Worm (Caenorhabditis elegans) whole organism, L2 larva: ENCODE measurements around the gene hpo-30.
A peak's percentile ranks its signal among the peaks of the same experiment; 100 is the strongest.

Source experiments
- C34F6.9 ChIP-seq: fragments of 150-350 bp; optimal IDR thresholded peaks from 2 replicates; lab custom pipeline; 2014; ENCODE audit warnings: missing biosample characterization, missing genetic modification characterization
- F13H6.1 ChIP-seq: sonication (generic microtip); optimal IDR thresholded peaks from 2 replicates; lab custom pipeline; 2016; ENCODE audit warnings: missing genetic modification characterization, missing compliant biosample characterization
- R02D3.7 ChIP-seq: fragments of 150-350 bp; optimal IDR thresholded peaks from 2 replicates; lab custom pipeline; 2014; ENCODE audit warnings: missing biosample characterization, missing genetic modification characterization
- Y55F3AM.14 ChIP-seq: fragments of 200-800 bp; sonication (Bioruptor generic); optimal IDR thresholded peaks from 2 replicates; lab custom pipeline; 2018; ENCODE audit warnings: mild to moderate bottlenecking, missing genetic modification characterization, missing compliant biosample characterization
- alr-1 ChIP-seq: fragments of 150-350 bp; optimal IDR thresholded peaks from 2 replicates; lab custom pipeline; 2014; ENCODE audit warnings: missing biosample characterization, missing genetic modification characterization
- aly-2 ChIP-seq: fragments of 150-350 bp; optimal IDR thresholded peaks from 2 replicates; lab custom pipeline; 2014; ENCODE audit warnings: missing biosample characterization, missing genetic modification characterization
- ama-1 ChIP-seq: fragments of 150-350 bp; optimal IDR thresholded peaks from 2 replicates; lab custom pipeline; 2018; ENCODE audit warnings: inconsistent platforms
- blmp-1 ChIP-seq: sonication (generic microtip); optimal IDR thresholded peaks from 2 replicates; lab custom pipeline; 2017; ENCODE audit warnings: missing genetic modification characterization, mild to moderate bottlenecking, missing compliant biosample characterization, antibody characterized with exemption, moderate library complexity; ENCODE audit not compliant: insufficient read depth
- ceh-16 ChIP-seq: fragments of 150-350 bp; optimal IDR thresholded peaks from 2 replicates; lab custom pipeline; 2014; ENCODE audit warnings: missing biosample characterization, missing genetic modification characterization
- ceh-82 ChIP-seq: fragments of 150-350 bp; optimal IDR thresholded peaks from 2 replicates; lab custom pipeline; 2014; ENCODE audit warnings: missing biosample characterization, missing genetic modification characterization
- crh-2 ChIP-seq: sonication (generic microtip); optimal IDR thresholded peaks from 2 replicates; lab custom pipeline; 2017; ENCODE audit warnings: missing biosample characterization, missing genetic modification characterization
- dmd-4 ChIP-seq: sonication (generic microtip); optimal IDR thresholded peaks from 2 replicates; lab custom pipeline; 2017; ENCODE audit warnings: missing biosample characterization, missing genetic modification characterization
- egl-27 ChIP-seq: sonication (generic microtip); optimal IDR thresholded peaks from 3 replicates; lab custom pipeline; 2017; ENCODE audit warnings: missing biosample characterization, missing genetic modification reagents, missing genetic modification characterization
- elt-3 ChIP-seq: sonication (generic microtip); optimal IDR thresholded peaks from 2 replicates; lab custom pipeline; 2017; ENCODE audit warnings: missing biosample characterization, missing genetic modification characterization
- gmeb-1 ChIP-seq: fragments of 150-350 bp; optimal IDR thresholded peaks from 2 replicates; lab custom pipeline; 2014; ENCODE audit warnings: missing biosample characterization, missing genetic modification characterization
- lin-13 ChIP-seq: fragments of 150-350 bp; optimal IDR thresholded peaks from 2 replicates; lab custom pipeline; 2014; ENCODE audit warnings: missing biosample characterization, missing genetic modification reagents, missing genetic modification characterization
- lsy-2 ChIP-seq, 2 experiments: fragments of 150-350 bp in 1 of 2; sonication (generic microtip) in 1 of 2; optimal IDR thresholded peaks; 2 replicates each; lab custom pipeline; 2014 to 2017; ENCODE audit warnings: missing biosample characterization in 2 of 2, missing genetic modification characterization in 2 of 2
- mab-5 ChIP-seq: fragments of 150-350 bp; optimal IDR thresholded peaks from 2 replicates; lab custom pipeline; 2014; ENCODE audit warnings: missing biosample characterization, missing genetic modification characterization
- mbf-1 ChIP-seq: sonication (generic microtip); optimal IDR thresholded peaks from 2 replicates; lab custom pipeline; 2017; ENCODE audit warnings: missing biosample characterization, missing genetic modification characterization
- mdl-1 ChIP-seq, 2 experiments: fragments of 150-350 bp in 1 of 2; sonication (generic microtip) in 1 of 2; optimal IDR thresholded peaks; 2 replicates each; lab custom pipeline; 2017; ENCODE audit warnings: missing biosample characterization in 2 of 2, missing genetic modification characterization in 2 of 2
- nhr-10 ChIP-seq: sonication (generic microtip); optimal IDR thresholded peaks from 2 replicates; lab custom pipeline; 2017; ENCODE audit warnings: missing biosample characterization, missing genetic modification characterization
- nhr-11 ChIP-seq: fragments of 150-350 bp; optimal IDR thresholded peaks from 2 replicates; lab custom pipeline; 2014; ENCODE audit warnings: missing biosample characterization, missing genetic modification characterization
- nhr-12 ChIP-seq: fragments of 150-350 bp; optimal IDR thresholded peaks from 2 replicates; lab custom pipeline; 2014; ENCODE audit warnings: missing biosample characterization, missing genetic modification characterization
- nhr-129 ChIP-seq: fragments of 150-350 bp; optimal IDR thresholded peaks from 2 replicates; lab custom pipeline; 2014; ENCODE audit warnings: missing biosample characterization, missing genetic modification characterization
- nhr-21 ChIP-seq: fragments of 150-350 bp; optimal IDR thresholded peaks from 2 replicates; lab custom pipeline; 2014; ENCODE audit warnings: missing biosample characterization, missing genetic modification characterization
- nhr-23 ChIP-seq: fragments of 150-350 bp; optimal IDR thresholded peaks from 2 replicates; lab custom pipeline; 2014; ENCODE audit warnings: missing biosample characterization, missing genetic modification reagents, missing genetic modification characterization
- nhr-237 ChIP-seq: fragments of 150-350 bp; optimal IDR thresholded peaks from 2 replicates; lab custom pipeline; 2014; ENCODE audit warnings: missing biosample characterization, missing genetic modification characterization
- nhr-25 ChIP-seq: fragments of 150-350 bp; sonication (generic microtip); optimal IDR thresholded peaks from 3 replicates; lab custom pipeline; 2014; ENCODE audit warnings: missing biosample characterization, missing genetic modification characterization
- nhr-6 ChIP-seq: fragments of 150-350 bp; optimal IDR thresholded peaks from 2 replicates; lab custom pipeline; 2014; ENCODE audit warnings: missing biosample characterization, missing genetic modification characterization
- nhr-77 ChIP-seq: fragments of 150-350 bp; optimal IDR thresholded peaks from 2 replicates; lab custom pipeline; 2014; ENCODE audit warnings: missing biosample characterization, missing genetic modification characterization
- peb-1 ChIP-seq: fragments of 150-350 bp; optimal IDR thresholded peaks from 2 replicates; lab custom pipeline; 2014; ENCODE audit warnings: missing biosample characterization, missing genetic modification characterization
- sem-4 ChIP-seq: fragments of 150-350 bp; optimal IDR thresholded peaks from 2 replicates; lab custom pipeline; 2014; ENCODE audit warnings: missing biosample characterization, missing genetic modification reagents, missing genetic modification characterization
- skn-1 ChIP-seq: sonication (generic microtip); optimal IDR thresholded peaks from 2 replicates; lab custom pipeline; 2017; ENCODE audit warnings: missing biosample characterization, missing genetic modification characterization
- sma-3 ChIP-seq: sonication (generic microtip); optimal IDR thresholded peaks from 2 replicates; lab custom pipeline; 2016; ENCODE audit warnings: missing genetic modification reagents, missing genetic modification characterization, missing compliant biosample characterization
- sma-9 ChIP-seq, 2 experiments: fragments of 150-350 bp in 1 of 2; sonication (generic microtip) in 1 of 2; optimal IDR thresholded peaks; 2 replicates each; lab custom pipeline; 2014 to 2016; ENCODE audit warnings: missing genetic modification characterization in 2 of 2, mild to moderate bottlenecking in 1 of 2, missing biosample characterization in 1 of 2, missing compliant biosample characterization in 1 of 2, missing genetic modification reagents in 1 of 2, moderate library complexity in 1 of 2
- snpc-4 ChIP-seq: fragments of 150-350 bp; optimal IDR thresholded peaks from 2 replicates; lab custom pipeline; 2014; ENCODE audit warnings: missing biosample characterization, missing genetic modification characterization
- unc-55 ChIP-seq: fragments of 150-350 bp; sonication (generic microtip); optimal IDR thresholded peaks from 3 replicates; lab custom pipeline; 2014; ENCODE audit warnings: missing biosample characterization, missing genetic modification reagents, missing genetic modification characterization
- unc-62 ChIP-seq: fragments of 150-350 bp; optimal IDR thresholded peaks from 2 replicates; lab custom pipeline; 2014; ENCODE audit warnings: missing biosample characterization, missing genetic modification reagents, missing genetic modification characterization
- ztf-11 ChIP-seq: sonication (generic microtip); optimal IDR thresholded peaks from 2 replicates; lab custom pipeline; 2017; ENCODE audit warnings: missing biosample characterization, missing genetic modification characterization
- ztf-4 ChIP-seq: fragments of 150-350 bp; optimal IDR thresholded peaks from 2 replicates; lab custom pipeline; 2014; ENCODE audit warnings: missing biosample characterization, missing genetic modification characterization

Gene hpo-30

DNA sequence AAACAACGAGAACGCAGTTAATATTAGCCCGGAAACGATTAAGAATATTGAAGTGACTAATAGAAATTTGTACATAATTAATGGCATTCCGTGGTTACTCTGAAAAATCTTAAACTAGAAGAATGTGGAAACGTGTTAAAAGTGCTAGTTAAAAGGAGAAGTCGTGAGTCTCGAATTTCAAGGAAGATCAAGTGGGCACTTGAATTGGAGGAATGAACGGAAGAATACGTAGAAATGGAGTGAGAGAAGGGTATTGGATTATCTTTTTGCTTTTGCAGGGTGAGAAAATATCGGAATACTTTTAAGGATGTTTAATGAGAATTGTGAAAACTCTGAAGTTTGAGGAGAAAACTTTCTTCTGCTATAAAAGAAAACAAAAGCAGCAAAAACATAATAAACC lies at the start of gene hpo-30:
Gene hpo-30 (minus strand): TSS at position 101 of the 400 bp plus-strand sequence.
- TF ChIP-seq crh-2 (tag; lab: Kevin White, UChicago): no peak
- no peak for TF ChIP-seq sma-3 (GFP tag; lab: Kevin White, UChicago)
- TF ChIP-seq gmeb-1 (tag; lab: Kevin White, UChicago): no peak
- TF ChIP-seq C34F6.9 (tag; lab: Kevin White, UChicago): no peak
- TF ChIP-seq skn-1 (tag; lab: Kevin White, UChicago): no peak
- no peak for TF ChIP-seq ztf-11 (tag; lab: Kevin White, UChicago)
- TF ChIP-seq F13H6.1 (tag; lab: Kevin White, UChicago): no peak
- TF ChIP-seq alr-1: no peak
- TF ChIP-seq aly-2 (tag; lab: Kevin White, UChicago): no peak
- no peak for TF ChIP-seq nhr-6 (tag; lab: Kevin White, UChicago)
- TF ChIP-seq Y55F3AM.14 (GFP tag; lab: Kevin White, UChicago): no peak
- TF ChIP-seq nhr-11 (tag; lab: Kevin White, UChicago): no peak
- no peak for TF ChIP-seq nhr-129 (tag; lab: Kevin White, UChicago)

DNA sequence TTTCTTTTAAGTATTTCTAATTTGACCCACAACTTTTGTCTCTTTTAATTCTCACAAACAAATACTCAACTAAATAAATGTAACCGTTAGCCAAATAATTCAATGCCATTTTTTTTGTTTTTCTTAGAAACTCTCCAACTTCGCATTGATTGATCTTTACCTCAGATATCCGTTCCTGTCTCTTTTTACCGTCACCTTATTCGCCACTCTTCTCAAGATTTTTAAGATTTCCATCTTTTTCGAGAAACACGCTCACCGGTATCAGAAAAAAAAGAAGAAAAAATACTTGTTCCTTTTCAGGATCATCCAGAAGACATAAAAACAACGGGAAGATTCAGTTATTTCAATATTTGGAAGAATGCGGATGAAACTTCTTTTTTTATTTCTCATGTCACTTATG lies 48.2 kb upstream of the hpo-30 start, which contains the start of gene F23H12.5:
Gene F23H12.5 (plus strand): TSS at position 301 of the 400 bp plus-strand sequence.
- no peak for TF ChIP-seq aly-2 (tag; lab: Kevin White, UChicago)
- no peak for TF ChIP-seq egl-27 (tag; lab: Kevin White, UChicago)
- TF ChIP-seq sma-3 (GFP tag; lab: Kevin White, UChicago): no peak
- no peak for TF ChIP-seq nhr-10 (tag; lab: Kevin White, UChicago)
- TF ChIP-seq lin-13: no peak
- no peak for TF ChIP-seq ztf-11 (tag; lab: Kevin White, UChicago)
- no peak for TF ChIP-seq R02D3.7 (tag; lab: Kevin White, UChicago)
- TF ChIP-seq mbf-1: no peak
- no peak for TF ChIP-seq nhr-11 (tag; lab: Kevin White, UChicago)
- TF ChIP-seq ceh-16: no peak
- TF ChIP-seq nhr-25 (tag; lab: Kevin White, UChicago): no peak
- no peak for TF ChIP-seq mab-5 (tag; lab: Kevin White, UChicago)
- no peak for TF ChIP-seq crh-2 (tag; lab: Kevin White, UChicago)
- TF ChIP-seq, all 48 proteins: peak for 0

DNA sequence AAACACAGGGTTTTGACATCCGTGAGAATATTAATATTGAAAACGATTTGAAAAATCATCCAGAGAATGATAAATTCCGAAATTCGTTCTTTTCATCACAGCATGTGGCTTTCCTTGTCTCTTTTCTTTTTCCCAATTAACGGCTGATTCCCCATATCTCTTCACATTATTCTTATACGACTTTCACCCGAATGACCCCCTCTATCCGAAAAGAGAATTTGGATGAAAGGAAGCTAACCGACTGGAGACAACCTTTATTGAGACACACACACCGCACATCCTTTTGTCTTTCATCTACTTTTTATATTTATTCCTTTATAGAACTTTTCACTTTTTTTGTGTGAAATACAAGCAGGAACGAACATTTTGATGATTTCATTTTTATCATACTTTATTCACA lies 47.5 kb upstream of the hpo-30 start:
- TF ChIP-seq crh-2 (tag; lab: Kevin White, UChicago): no peak
- no peak for TF ChIP-seq nhr-11 (tag; lab: Kevin White, UChicago)
- no peak for TF ChIP-seq peb-1 (tag; lab: Kevin White, UChicago)
- TF ChIP-seq ceh-16: no peak
- TF ChIP-seq egl-27 (tag; lab: Kevin White, UChicago): no peak
- TF ChIP-seq elt-3 (tag; lab: Kevin White, UChicago): no peak
- TF ChIP-seq nhr-21: no peak
- no peak for TF ChIP-seq ztf-4 (tag; lab: Kevin White, UChicago)
- TF ChIP-seq nhr-12 (tag; lab: Kevin White, UChicago): no peak
- TF ChIP-seq snpc-4 (tag; lab: Kevin White, UChicago): no peak
- no peak for TF ChIP-seq ceh-82 (tag; lab: Kevin White, UChicago)

DNA sequence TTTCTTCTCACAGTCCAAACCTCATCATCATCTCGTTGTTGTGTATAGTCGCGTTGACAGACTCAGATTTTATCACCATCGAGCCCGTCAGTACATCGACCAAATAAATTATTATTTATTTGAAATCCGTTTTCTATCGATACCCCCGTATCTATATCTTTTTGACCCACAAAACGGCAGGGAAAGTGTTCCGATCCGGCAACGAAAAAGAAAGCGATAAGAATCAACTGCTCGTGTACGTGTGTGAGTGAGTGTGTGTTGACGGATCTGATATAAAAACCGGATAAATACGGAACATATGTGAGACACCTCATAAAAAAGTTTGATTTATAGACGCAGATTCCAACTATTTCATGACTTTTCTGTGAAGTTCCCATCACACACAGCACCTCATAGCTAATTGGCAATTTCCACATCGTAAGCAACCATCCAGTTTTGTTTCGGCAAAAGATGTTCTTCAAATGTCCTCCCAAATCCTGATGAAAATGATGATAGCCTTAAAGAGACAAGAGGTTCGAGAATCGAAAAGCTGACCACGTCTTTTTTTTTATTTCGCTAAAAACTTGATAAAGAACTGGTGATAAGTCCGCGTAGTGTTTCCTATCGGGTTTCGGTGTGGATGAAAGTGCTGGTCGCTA lies 44.2 kb upstream of the hpo-30 start:
- TF ChIP-seq unc-55 (GFP tag; lab: Kevin White, UChicago): no peak
- peak in 1 of 2 experiments; percentile 43 for TF ChIP-seq lsy-2 (tag; optimal IDR thresholded peaks at IDR 0.05; lab: Kevin White, UChicago)
- TF ChIP-seq mbf-1: no peak
- TF ChIP-seq skn-1 (tag; lab: Kevin White, UChicago): no peak
- no peak for TF ChIP-seq ztf-11 (tag; lab: Kevin White, UChicago)
- no peak for TF ChIP-seq nhr-12 (tag; lab: Kevin White, UChicago)
- no peak for TF ChIP-seq nhr-237 (tag; lab: Kevin White, UChicago)
- TF ChIP-seq nhr-129 (tag; lab: Kevin White, UChicago): no peak
- no peak for TF ChIP-seq unc-62 (GFP tag; lab: Kevin White, UChicago)
- no peak for TF ChIP-seq mdl-1 (tag; optimal IDR thresholded peaks at IDR 0.05; lab: Kevin White, UChicago)
- TF ChIP-seq nhr-77 (tag; lab: Kevin White, UChicago): no peak
- no peak for TF ChIP-seq ceh-82 (tag; lab: Kevin White, UChicago)
- peak; percentile 53 for TF ChIP-seq sem-4 (tag; lab: Kevin White, UChicago)
- no peak for TF ChIP-seq crh-2 (tag; lab: Kevin White, UChicago)
- TF ChIP-seq egl-27 (tag; lab: Kevin White, UChicago): no peak
- peak; percentile 52 for TF ChIP-seq nhr-21
- TF ChIP-seq nhr-25 (tag; lab: Kevin White, UChicago): no peak
- no peak for TF ChIP-seq alr-1
- TF ChIP-seq peb-1 (tag; lab: Kevin White, UChicago): no peak
- no peak for TF ChIP-seq R02D3.7 (tag; lab: Kevin White, UChicago)
- no peak for TF ChIP-seq sma-9 (GFP tag; optimal IDR thresholded peaks at IDR 0.05; lab: Kevin White, UChicago)
- TF ChIP-seq sma-9 (tag; optimal IDR thresholded peaks at IDR 0.05; lab: Kevin White, UChicago): no peak
- peak; percentile 84 for TF ChIP-seq ama-1
- peak; percentile 11 for TF ChIP-seq blmp-1 (tag; lab: Kevin White, UChicago)
- TF ChIP-seq dmd-4 (tag; lab: Kevin White, UChicago): no peak
- no peak for TF ChIP-seq nhr-23 (tag; lab: Kevin White, UChicago)
